Worm (Caenorhabditis elegans) whole organism, midembryonic: ENCODE results near the gene str-159.

Experiments
- klf-2 ChIP-seq: fragments of 200-800 bp; sonication (Bioruptor generic); conservative IDR thresholded peaks from 2 replicates; pipeline ENCODE4 v1.3.6; 2022; ENCODE audit warnings: missing genetic modification reagents, missing genetic modification characterization, missing compliant biosample characterization
- ztf-23 ChIP-seq: fragments of 200-800 bp; sonication (Bioruptor generic); IDR thresholded peaks from 2 replicates; pipeline ENCODE4 v1.3.6; 2022; ENCODE audit warnings: missing genetic modification reagents, missing genetic modification characterization, missing compliant biosample characterization
- ztf-29 ChIP-seq: fragments of 200-800 bp; sonication (Bioruptor generic); IDR thresholded peaks from 2 replicates; pipeline ENCODE4 v1.3.6; 2022; ENCODE audit warnings: missing genetic modification reagents, missing genetic modification characterization, missing compliant biosample characterization

DNA sequence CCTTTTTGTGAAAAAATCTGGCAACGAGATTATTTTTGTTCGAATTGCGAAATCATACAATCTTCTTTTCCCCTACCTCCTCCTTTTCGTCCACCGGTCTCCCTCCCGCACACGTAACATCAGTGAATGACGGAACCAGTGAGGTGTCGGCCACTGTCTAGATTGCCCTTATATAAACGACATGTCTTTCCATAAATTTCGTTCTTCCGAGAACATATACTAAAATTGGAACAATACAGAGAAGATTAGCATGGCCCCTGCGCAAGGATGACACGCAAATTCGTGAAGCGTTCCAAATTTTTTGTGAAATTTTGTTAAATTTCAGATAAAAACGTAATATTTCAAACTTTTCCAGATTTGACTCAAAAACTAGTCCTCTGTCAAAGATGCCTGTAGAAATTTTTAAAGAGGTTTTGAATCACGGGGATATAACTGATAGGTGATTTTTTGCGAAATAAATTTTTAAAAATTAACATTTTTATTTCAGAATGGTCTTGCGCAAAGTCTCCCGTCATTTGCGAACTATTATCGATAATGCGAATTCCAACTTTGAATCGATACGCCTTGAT is 21.7 kb downstream of the str-159 start:
- TF ChIP-seq ztf-23 (GFP tag; lab: Robert Waterston, UW) (no peak), ztf-29 (GFP tag; lab: Robert Waterston, UW) (no peak), klf-2 (GFP tag; lab: Robert Waterston, UW) (no peak)
